Worm (Caenorhabditis elegans): ENCODE measurements around the gene pipp-4P.

ce11 chrIII:2840877-2841540 lies 21.9 kb downstream of the pipp-4P start, which contains the start of gene Y71H2AR.2:
- TF ChIP-seq R02D3.7 (tag; optimal IDR thresholded peaks at IDR 0.05) (no peak), nfya-1 (tag; optimal IDR thresholded peaks at IDR 0.05; ENCODE audit: insufficient read depth) (no peak), nhr-11 (tag; optimal IDR thresholded peaks at IDR 0.05) (no peak), pqm-1 (tag; optimal IDR thresholded peaks at IDR 0.05) (no peak), snpc-4 (tag; optimal IDR thresholded peaks at IDR 0.05) (no peak), egl-5 (tag; optimal IDR thresholded peaks at IDR 0.05) (no peak), unc-62 (GFP tag; optimal IDR thresholded peaks at IDR 0.05) (no peak), fos-1 (tag; optimal IDR thresholded peaks at IDR 0.05) (no peak), egl-27 (tag; optimal IDR thresholded peaks at IDR 0.05) (no peak), nhr-237 (tag; optimal IDR thresholded peaks at IDR 0.05) (no peak), nhr-25 (tag; optimal IDR thresholded peaks at IDR 0.05) (no peak), nhr-28 (tag; optimal IDR thresholded peaks at IDR 0.05) (no peak), mdl-1 (tag; optimal IDR thresholded peaks at IDR 0.05) (no peak)
